Fruit fly (Drosophila melanogaster): ENCODE measurements around the gene Bhmt.
A peak's percentile ranks its signal among the peaks of the same experiment; 100 is the strongest.

The Bhmt gene

dm6 chr2L:18967897-18968296 lies 10.8 kb upstream of the Bhmt start:
- no peak for TF ChIP-seq toe (GFP tag; optimal IDR thresholded peaks at IDR 0.05)
- no peak for TF ChIP-seq CG33017 (tag; optimal IDR thresholded peaks at IDR 0.05)
- no peak for TF ChIP-seq bab1 (GFP tag; optimal IDR thresholded peaks at IDR 0.05)
- TF ChIP-seq CG11617 (GFP tag; optimal IDR thresholded peaks at IDR 0.05) = no peak
- no peak for TF ChIP-seq ovo (GFP tag; optimal IDR thresholded peaks at IDR 0.05)
- TF ChIP-seq CG7101 (tag; optimal IDR thresholded peaks at IDR 0.05) = no peak
- no peak for TF ChIP-seq CG1620 (GFP tag; optimal IDR thresholded peaks at IDR 0.05)
- TF ChIP-seq Hr96 (GFP tag; optimal IDR thresholded peaks at IDR 0.05) = no peak
- no peak for TF ChIP-seq Clk (GFP tag; optimal IDR thresholded peaks at IDR 0.05)
- no peak for TF ChIP-seq cic (GFP tag; optimal IDR thresholded peaks at IDR 0.05)
- no peak for TF ChIP-seq Crg-1 (GFP tag; optimal IDR thresholded peaks at IDR 0.05)
- TF ChIP-seq kay (GFP tag; ENCODE audit: borderline replicate concordance) = no peak
- TF ChIP-seq pad (GFP tag; optimal IDR thresholded peaks at IDR 0.05) = no peak
- TF ChIP-seq CG12768 (GFP tag; optimal IDR thresholded peaks at IDR 0.05) = no peak
- no peak for TF ChIP-seq CG14711 (tag; optimal IDR thresholded peaks at IDR 0.05)
- no peak for TF ChIP-seq CG7045 (GFP tag; optimal IDR thresholded peaks at IDR 0.05)
- no peak for TF ChIP-seq CG5204 (GFP tag; optimal IDR thresholded peaks at IDR 0.05)
- no peak for TF ChIP-seq tj (GFP tag; optimal IDR thresholded peaks at IDR 0.05)
- TF ChIP-seq cnc (optimal IDR thresholded peaks at IDR 0.05) = no peak

- peak; percentile 78 for TF ChIP-seq CG7101 (tag; optimal IDR thresholded peaks at IDR 0.05)
- peak; percentile 92 for TF ChIP-seq bab1 (GFP tag; optimal IDR thresholded peaks at IDR 0.05)
- peak; percentile 31 for TF ChIP-seq tj (GFP tag; optimal IDR thresholded peaks at IDR 0.05)
- TF ChIP-seq Hr96 (GFP tag; optimal IDR thresholded peaks at IDR 0.05) = no peak
- TF ChIP-seq cnc (optimal IDR thresholded peaks at IDR 0.05) = no peak
- peak; percentile 82 for TF ChIP-seq CG11617 (GFP tag; optimal IDR thresholded peaks at IDR 0.05)
- no peak for TF ChIP-seq Clk (GFP tag; optimal IDR thresholded peaks at IDR 0.05)
- TF ChIP-seq CG14711 (tag; optimal IDR thresholded peaks at IDR 0.05) = peak; percentile 79
- TF ChIP-seq cic (GFP tag; optimal IDR thresholded peaks at IDR 0.05) = no peak
- peak; percentile 12 for TF ChIP-seq CG33017 (tag; optimal IDR thresholded peaks at IDR 0.05)
- TF ChIP-seq Mnt (GFP tag; optimal IDR thresholded peaks at IDR 0.05) = no peak
- peak; percentile 42 for TF ChIP-seq CG12768 (GFP tag; optimal IDR thresholded peaks at IDR 0.05)
- peak; percentile 51 for TF ChIP-seq pad (GFP tag; optimal IDR thresholded peaks at IDR 0.05)
- peak; percentile 60 for TF ChIP-seq CG7045 (GFP tag; optimal IDR thresholded peaks at IDR 0.05)
- TF ChIP-seq kay (GFP tag; ENCODE audit: borderline replicate concordance) = peak; percentile 26
- TF ChIP-seq CG1620 (GFP tag; optimal IDR thresholded peaks at IDR 0.05) = no peak
- no peak for TF ChIP-seq toe (GFP tag; optimal IDR thresholded peaks at IDR 0.05)
- TF ChIP-seq Crg-1 (GFP tag; optimal IDR thresholded peaks at IDR 0.05) = no peak
- peak; percentile 13 for TF ChIP-seq CG5204 (GFP tag; optimal IDR thresholded peaks at IDR 0.05)
- TF ChIP-seq ovo (GFP tag; optimal IDR thresholded peaks at IDR 0.05) = no peak
Measured at dm6 chr2L:18966844-18967243, 9.7 kb upstream of the Bhmt start.

dm6 chr2L:18966214-18966556 lies 9.1 kb upstream of the Bhmt start:
- TF ChIP-seq Mnt (GFP tag; optimal IDR thresholded peaks at IDR 0.05) (peak; percentile 62), CG33017 (tag; optimal IDR thresholded peaks at IDR 0.05) (peak; percentile 86), CG12768 (GFP tag; optimal IDR thresholded peaks at IDR 0.05) (peak; percentile 87), cic (GFP tag; optimal IDR thresholded peaks at IDR 0.05) (peak; percentile 66), Hr96 (GFP tag; optimal IDR thresholded peaks at IDR 0.05) (peak; percentile 45), CG7045 (GFP tag; optimal IDR thresholded peaks at IDR 0.05) (peak; percentile 92), pad (GFP tag; optimal IDR thresholded peaks at IDR 0.05) (peak; percentile 49), Crg-1 (GFP tag; optimal IDR thresholded peaks at IDR 0.05) (peak; percentile 75), toe (GFP tag; optimal IDR thresholded peaks at IDR 0.05) (peak; percentile 84), Clk (GFP tag; optimal IDR thresholded peaks at IDR 0.05) (peak; percentile 49), cnc (optimal IDR thresholded peaks at IDR 0.05) (no peak), CG11617 (GFP tag; optimal IDR thresholded peaks at IDR 0.05) (peak; percentile 81), CG1620 (GFP tag; optimal IDR thresholded peaks at IDR 0.05) (peak; percentile 74), bab1 (GFP tag; optimal IDR thresholded peaks at IDR 0.05) (peak; percentile 91), CG7101 (tag; optimal IDR thresholded peaks at IDR 0.05) (peak; percentile 90), tj (GFP tag; optimal IDR thresholded peaks at IDR 0.05) (peak; percentile 49), kay (GFP tag; ENCODE audit: borderline replicate concordance) (no peak), ovo (GFP tag; optimal IDR thresholded peaks at IDR 0.05) (peak; percentile 71), CG5204 (GFP tag; optimal IDR thresholded peaks at IDR 0.05) (peak; percentile 84), CG14711 (tag; optimal IDR thresholded peaks at IDR 0.05) (peak; percentile 89)

- peak; percentile 40 for TF ChIP-seq CG33017 (tag; optimal IDR thresholded peaks at IDR 0.05)
- no peak for TF ChIP-seq ovo (GFP tag; optimal IDR thresholded peaks at IDR 0.05)
- peak; percentile 58 for TF ChIP-seq kay (GFP tag; ENCODE audit: borderline replicate concordance)
- TF ChIP-seq Clk (GFP tag; optimal IDR thresholded peaks at IDR 0.05) = peak; percentile 26
- TF ChIP-seq Mnt (GFP tag; optimal IDR thresholded peaks at IDR 0.05) = no peak
- peak; percentile 41 for TF ChIP-seq cic (GFP tag; optimal IDR thresholded peaks at IDR 0.05)
- no peak for TF ChIP-seq CG11617 (GFP tag; optimal IDR thresholded peaks at IDR 0.05)
Measured at dm6 chr2L:18965367-18966213, 8.5 kb upstream of the Bhmt start.

dm6 chr2L:18955666-18956065 lies 1.4 kb downstream of the Bhmt start:
- TF ChIP-seq CG12768 (GFP tag; optimal IDR thresholded peaks at IDR 0.05) (peak; percentile 3), cic (GFP tag; optimal IDR thresholded peaks at IDR 0.05) (peak; percentile 47), Mnt (GFP tag; optimal IDR thresholded peaks at IDR 0.05) (no peak)

dm6 chr2L:18954255-18954715 lies 2.8 kb downstream of the Bhmt start, which contains the start of gene CG10621:
Gene CG10621 (minus strand): TSS chr2L:18954431.
- TF ChIP-seq cnc (optimal IDR thresholded peaks at IDR 0.05) (no peak), ovo (GFP tag; optimal IDR thresholded peaks at IDR 0.05) (no peak), toe (GFP tag; optimal IDR thresholded peaks at IDR 0.05) (no peak), Hr96 (GFP tag; optimal IDR thresholded peaks at IDR 0.05) (no peak), CG12768 (GFP tag; optimal IDR thresholded peaks at IDR 0.05) (peak; percentile 41), cic (GFP tag; optimal IDR thresholded peaks at IDR 0.05) (peak; percentile 85), Clk (GFP tag; optimal IDR thresholded peaks at IDR 0.05) (peak; percentile 5), CG5204 (GFP tag; optimal IDR thresholded peaks at IDR 0.05) (no peak), CG1620 (GFP tag; optimal IDR thresholded peaks at IDR 0.05) (no peak), Mnt (GFP tag; optimal IDR thresholded peaks at IDR 0.05) (peak; percentile 67), tj (GFP tag; optimal IDR thresholded peaks at IDR 0.05) (peak; percentile 40), CG33017 (tag; optimal IDR thresholded peaks at IDR 0.05) (peak; percentile 37), CG14711 (tag; optimal IDR thresholded peaks at IDR 0.05) (no peak), CG7101 (tag; optimal IDR thresholded peaks at IDR 0.05) (no peak), kay (GFP tag; ENCODE audit: borderline replicate concordance) (peak; percentile 92), bab1 (GFP tag; optimal IDR thresholded peaks at IDR 0.05) (no peak), Crg-1 (GFP tag; optimal IDR thresholded peaks at IDR 0.05) (no peak)
